Fruit fly (Drosophila melanogaster): ENCODE data around the gene CG6931.

DNA sequence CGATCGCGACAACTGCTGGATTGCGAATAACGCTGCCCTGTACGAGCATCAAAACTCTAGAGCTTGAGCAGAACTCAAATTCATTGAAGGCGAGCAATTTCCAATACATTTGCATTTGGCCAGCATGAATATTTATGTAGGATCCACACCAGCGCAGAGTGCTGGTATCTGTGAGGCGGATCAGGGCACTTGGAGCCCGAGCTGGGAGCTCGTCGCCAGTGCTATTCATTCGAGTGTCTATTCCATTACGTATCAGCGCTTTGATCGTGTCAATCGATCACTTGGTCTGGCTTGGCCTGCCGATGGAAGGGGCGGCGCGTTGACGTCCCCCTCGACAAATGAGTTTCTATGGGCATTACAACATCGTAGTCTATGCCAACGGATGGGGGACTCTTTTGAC is 24.4 kb upstream of the CG6931 start, which contains the start of gene prc:
- no peak for TF ChIP-seq insv (optimal IDR thresholded peaks at IDR 0.05)
- TF ChIP-seq h (optimal IDR thresholded peaks at IDR 0.05) = no peak
- no peak for TF ChIP-seq Myc (optimal IDR thresholded peaks at IDR 0.05)
- no peak for TF ChIP-seq psq (optimal IDR thresholded peaks at IDR 0.05)
